Worm (Caenorhabditis elegans): Measurements from ENCODE around the gene srt-33.

srt-33 gene

ce11 chrV:14290636-14291035, 11.0 kb upstream of the srt-33 start, which contains the start of gene F14D7.18 (continued):
- no peak for TF ChIP-seq unc-62 (GFP tag; optimal IDR thresholded peaks at IDR 0.05 in 1 of 2)
- TF ChIP-seq unc-62 (tag; optimal IDR thresholded peaks at IDR 0.05), result no peak
- no peak for TF ChIP-seq hif-1 (tag; optimal IDR thresholded peaks at IDR 0.05)
- no peak for TF ChIP-seq spr-3 (GFP tag; optimal IDR thresholded peaks at IDR 0.05)
- no peak for TF ChIP-seq egl-43 (GFP tag; IDR thresholded peaks at IDR 0.05)
- TF ChIP-seq skn-1 (tag; optimal IDR thresholded peaks at IDR 0.05), result no peak
- no peak for TF ChIP-seq T26A8.4 (GFP tag; IDR thresholded peaks at IDR 0.05)
- no peak for TF ChIP-seq zag-1 (tag; optimal IDR thresholded peaks at IDR 0.05)

ce11 chrV:14289363-14289762, 9.7 kb upstream of the srt-33 start, which contains the start of gene F14D7.1:
Gene F14D7.1, minus strand, starts transcription at chrV:14289463.
- TF ChIP-seq Y48G9A.11 (GFP tag; IDR thresholded peaks at IDR 0.05) (no peak), tag-97 (GFP tag; IDR thresholded peaks at IDR 0.05) (no peak), unc-130 (GFP tag; optimal IDR thresholded peaks at IDR 0.05) (no peak), nhr-237 (tag; optimal IDR thresholded peaks at IDR 0.05) (no peak), F10B5.3 (tag; optimal IDR thresholded peaks at IDR 0.05) (no peak), rbr-2 (tag; optimal IDR thresholded peaks at IDR 0.05) (no peak), ceh-32 (tag; optimal IDR thresholded peaks at IDR 0.05; ENCODE audit: poor library complexity) (no peak), nhr-10 (tag; optimal IDR thresholded peaks at IDR 0.05) (no peak), ama-1 (optimal IDR thresholded peaks at IDR 0.05) (no peak)

- TF ChIP-seq tra-1 (GFP tag; IDR thresholded peaks at IDR 0.05), result no peak
- no peak for TF ChIP-seq nhr-111 (GFP tag; optimal IDR thresholded peaks at IDR 0.05)
- TF ChIP-seq dve-1 (tag; optimal IDR thresholded peaks at IDR 0.05; ENCODE audit: insufficient read depth), result no peak
- TF ChIP-seq pha-4 (GFP tag; IDR thresholded peaks at IDR 0.05), result no peak
- no peak for TF ChIP-seq pha-4 (tag; optimal IDR thresholded peaks at IDR 0.05)
- no peak for TF ChIP-seq daf-19 (GFP tag; conservative IDR thresholded peaks at IDR 0.05)
- no peak for TF ChIP-seq fos-1 (tag; optimal IDR thresholded peaks at IDR 0.05)
- no peak for TF ChIP-seq cey-2 (tag; optimal IDR thresholded peaks at IDR 0.05; ENCODE audit: borderline replicate concordance, insufficient read depth)
- TF ChIP-seq lin-15B (tag; optimal IDR thresholded peaks at IDR 0.05), result no peak
- no peak for TF ChIP-seq daf-8 (GFP tag; IDR thresholded peaks at IDR 0.05)
- no peak for TF ChIP-seq lin-38 (GFP tag; IDR thresholded peaks at IDR 0.05)
Measured at ce11 chrV:14285803-14286202, 6.1 kb upstream of the srt-33 start, which contains the start of gene F40G12.11. Gene F40G12.11, plus strand, starts transcription at chrV:14286171.

DNA sequence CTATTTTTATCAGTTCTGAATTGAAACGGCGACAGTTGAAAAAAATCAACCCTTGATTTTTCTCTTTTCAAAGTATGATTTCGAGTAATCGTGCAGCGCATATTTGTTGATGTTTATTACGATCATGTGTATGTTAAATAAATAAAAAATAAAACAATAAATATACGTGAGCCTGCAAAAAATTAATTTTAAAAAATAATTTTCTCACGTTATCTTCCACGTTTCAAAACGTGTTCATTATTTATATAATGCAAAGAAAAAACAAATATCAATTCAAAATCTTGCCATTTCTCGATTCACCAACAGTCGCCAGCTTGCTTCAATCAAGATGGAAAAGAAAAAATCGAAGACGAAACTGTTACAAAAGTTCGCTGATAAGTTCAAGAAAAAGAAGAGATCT, 3.6 kb upstream of the srt-33 start, which contains the start of gene F40G12.10:
TSS of gene F40G12.10 (plus strand) at position 301 of the 400 bp plus-strand sequence.
- TF ChIP-seq saeg-2 (GFP tag; IDR thresholded peaks at IDR 0.05) (no peak), nhr-10 (tag; optimal IDR thresholded peaks at IDR 0.05) (no peak), arid-1 (GFP tag; conservative IDR thresholded peaks at IDR 0.05) (no peak), dmd-9 (GFP tag; IDR thresholded peaks at IDR 0.05) (no peak), unc-39 (tag; optimal IDR thresholded peaks at IDR 0.05) (no peak), mes-2 (tag; optimal IDR thresholded peaks at IDR 0.05; ENCODE audit: poor library complexity, severe bottlenecking) (no peak), mdl-1 (tag; optimal IDR thresholded peaks at IDR 0.05) (no peak), daf-12 (tag; optimal IDR thresholded peaks at IDR 0.05) (no peak), cey-2 (tag; optimal IDR thresholded peaks at IDR 0.05; ENCODE audit: borderline replicate concordance, insufficient read depth) (no peak), D1046.2 (GFP tag; IDR thresholded peaks at IDR 0.05) (no peak)
